Worm (Caenorhabditis elegans): ENCODE results near the gene Y43E12A.3.
"Not testable (repeated sequence)": the region's sequence is repeated elsewhere in the genome, so short reads cannot be mapped to it uniquely, and the experiment has no call there.

Gene Y43E12A.3

ce11 chrIV:10987342-10987945 lies at the start of gene Y43E12A.3:
TSS of gene Y43E12A.3 (plus strand) at chrIV:10987895.
- not testable (repeated sequence) for TF ChIP-seq ceh-9, dve-1, ztf-16 (tag; optimal IDR thresholded peaks at IDR 0.05)

- no peak for TF ChIP-seq K09A11.1 (tag; optimal IDR thresholded peaks at IDR 0.05; ENCODE audit: insufficient read depth)
- no peak for TF ChIP-seq hlh-13 (GFP tag; optimal IDR thresholded peaks at IDR 0.05)
- no peak for TF ChIP-seq lin-11 (tag; optimal IDR thresholded peaks at IDR 0.05)
- TF ChIP-seq ets-4 (tag; optimal IDR thresholded peaks at IDR 0.05) = no peak
- TF ChIP-seq nfya-1 (tag; optimal IDR thresholded peaks at IDR 0.05) = no peak
- no peak for TF ChIP-seq sox-4 (tag; optimal IDR thresholded peaks at IDR 0.05)
- no peak for TF ChIP-seq C08G9.2 (tag; optimal IDR thresholded peaks at IDR 0.05)
- no peak for TF ChIP-seq ceh-14 (tag; optimal IDR thresholded peaks at IDR 0.05)
- no peak for TF ChIP-seq pat-9 (tag; optimal IDR thresholded peaks at IDR 0.05)
- TF ChIP-seq tbx-7 (tag; optimal IDR thresholded peaks at IDR 0.05) = no peak
- no peak for TF ChIP-seq che-1 (tag; optimal IDR thresholded peaks at IDR 0.05)
- TF ChIP-seq Y22D7AL.16 (tag; optimal IDR thresholded peaks at IDR 0.05) = no peak
- TF ChIP-seq ceh-24 (tag; optimal IDR thresholded peaks at IDR 0.05) = no peak
These were observed 38.9 kb upstream of the Y43E12A.3 start, which contains the start of gene Y69E1A.1 for ce11 chrIV:10948797-10949196. TSS of gene Y69E1A.1 (minus strand) at chrIV:10948897.

- TF ChIP-seq tbx-2 (tag; optimal IDR thresholded peaks at IDR 0.05) (no peak), elt-4 (tag; optimal IDR thresholded peaks at IDR 0.05) (no peak), lin-11 (tag; optimal IDR thresholded peaks at IDR 0.05) (no peak), pag-3 (tag; optimal IDR thresholded peaks at IDR 0.05; ENCODE audit: borderline replicate concordance) (no peak), ceh-9 (tag; optimal IDR thresholded peaks at IDR 0.05) (no peak), ceh-14 (tag; optimal IDR thresholded peaks at IDR 0.05) (no peak), pha-2 (tag; optimal IDR thresholded peaks at IDR 0.05) (no peak), fax-1 (tag; optimal IDR thresholded peaks at IDR 0.05) (no peak), lim-6 (tag; optimal IDR thresholded peaks at IDR 0.05) (no peak), K09A11.1 (tag; optimal IDR thresholded peaks at IDR 0.05; ENCODE audit: insufficient read depth) (no peak), ceh-24 (tag; optimal IDR thresholded peaks at IDR 0.05) (no peak), hlh-13 (GFP tag; optimal IDR thresholded peaks at IDR 0.05) (no peak), dmd-4 (tag; optimal IDR thresholded peaks at IDR 0.05; ENCODE audit: borderline replicate concordance) (no peak), nhr-11 (tag; optimal IDR thresholded peaks at IDR 0.05) (no peak), elt-2 (tag; optimal IDR thresholded peaks at IDR 0.05) (no peak)
These were observed 38.2 kb upstream of the Y43E12A.3 start, which contains the start of gene nsph-3.1 for ce11 chrIV:10949510-10949909. TSS of gene nsph-3.1 (plus strand) at chrIV:10949810.

- no peak for TF ChIP-seq odd-2 (tag; optimal IDR thresholded peaks at IDR 0.05)
- TF ChIP-seq C38D4.7 (GFP tag; optimal IDR thresholded peaks at IDR 0.05) = no peak
- TF ChIP-seq ceh-6 (GFP tag; optimal IDR thresholded peaks at IDR 0.05) = no peak
- TF ChIP-seq pros-1 (tag; optimal IDR thresholded peaks at IDR 0.05) = no peak
- TF ChIP-seq K09A11.1 (tag; optimal IDR thresholded peaks at IDR 0.05; ENCODE audit: insufficient read depth) = no peak
- TF ChIP-seq unc-55 (GFP tag; optimal IDR thresholded peaks at IDR 0.05) = no peak
- TF ChIP-seq hlh-6 (tag; optimal IDR thresholded peaks at IDR 0.05) = no peak
- TF ChIP-seq ztf-16 (tag; optimal IDR thresholded peaks at IDR 0.05) = no peak
- TF ChIP-seq eyg-1 (tag; optimal IDR thresholded peaks at IDR 0.05) = no peak
- no peak for TF ChIP-seq ceh-14 (tag; optimal IDR thresholded peaks at IDR 0.05)
- TF ChIP-seq sox-2 (GFP tag; IDR thresholded peaks at IDR 0.05) = no peak
- no peak for TF ChIP-seq nhr-232 (tag; optimal IDR thresholded peaks at IDR 0.05)
- no peak for TF ChIP-seq hlh-15 (tag; optimal IDR thresholded peaks at IDR 0.05)
- TF ChIP-seq syd-9 (tag; optimal IDR thresholded peaks at IDR 0.05) = no peak
These were observed 37.1 kb upstream of the Y43E12A.3 start for ce11 chrIV:10950363-10951214.

Measured in whole organism, late embryonic.